Worm (Caenorhabditis elegans) whole organism, young adult: Measurements from ENCODE around the gene gei-4.

ENCODE experiments used
- B0035.1 ChIP-seq: sonication (generic microtip); optimal IDR thresholded peaks from 2 replicates; lab custom pipeline; 2016; ENCODE audit warnings: missing genetic modification characterization, mild to moderate bottlenecking, missing compliant biosample characterization, missing genotype, missing genetic modification reagents
- B0336.3 ChIP-seq: fragments of 200-800 bp; sonication (Bioruptor generic); IDR thresholded peaks from 2 replicates; pipeline ENCODE4 v1.3.6; 2022; ENCODE audit warnings: missing genetic modification characterization, missing compliant biosample characterization
- F22D6.2 ChIP-seq: sonication (generic microtip); optimal IDR thresholded peaks from 2 replicates; lab custom pipeline; 2016; ENCODE audit warnings: mild to moderate bottlenecking, missing genetic modification characterization, missing compliant biosample characterization
- F33H1.4 ChIP-seq: fragments of 200-800 bp; sonication (Bioruptor generic); IDR thresholded peaks from 2 replicates; pipeline ENCODE4 v1.3.6; 2022; ENCODE audit warnings: missing genetic modification reagents, missing genetic modification characterization, missing compliant biosample characterization
- F37B4.10 ChIP-seq: fragments of 200-800 bp; sonication (Bioruptor generic); IDR thresholded peaks from 2 replicates; pipeline ENCODE4 v1.3.6; 2022; ENCODE audit warnings: missing genetic modification characterization, missing compliant biosample characterization
- F49E8.2 ChIP-seq: sonication (generic microtip); optimal IDR thresholded peaks from 3 replicates; lab custom pipeline; 2017; ENCODE audit warnings: missing genetic modification characterization, mild to moderate bottlenecking, missing compliant biosample characterization, antibody characterized with exemption, moderate library complexity; ENCODE audit not compliant: insufficient read depth
- F52B5.7 ChIP-seq: sonication (generic microtip); optimal IDR thresholded peaks from 2 replicates; lab custom pipeline; 2016; ENCODE audit warnings: mild to moderate bottlenecking, missing genetic modification characterization, missing compliant biosample characterization
- F57C9.4 ChIP-seq: sonication (generic microtip); optimal IDR thresholded peaks from 2 replicates; lab custom pipeline; 2017; ENCODE audit warnings: mild to moderate bottlenecking, missing genetic modification characterization, missing compliant biosample characterization
- T07F8.4 ChIP-seq: sonication (generic microtip); optimal IDR thresholded peaks from 2 replicates; lab custom pipeline; 2016; ENCODE audit warnings: mild to moderate bottlenecking, missing genetic modification characterization, moderate library complexity, missing compliant biosample characterization
- akir-1 ChIP-seq: fragments of 200-800 bp; sonication (Bioruptor generic); optimal IDR thresholded peaks from 2 replicates; lab custom pipeline; 2018; ENCODE audit warnings: mild to moderate bottlenecking, missing genetic modification characterization, moderate library complexity, missing compliant biosample characterization
- aptf-3 ChIP-seq: fragments of 200-800 bp; sonication (Bioruptor generic); IDR thresholded peaks from 2 replicates; pipeline ENCODE4 v1.3.6; 2022; ENCODE audit warnings: missing genetic modification characterization, missing compliant biosample characterization
- attf-3 ChIP-seq: fragments of 200-800 bp; sonication (Bioruptor generic); conservative IDR thresholded peaks from 2 replicates; pipeline ENCODE4 v1.3.6; 2022; ENCODE audit warnings: missing genetic modification reagents, missing genetic modification characterization, missing compliant biosample characterization
- attf-5 ChIP-seq: fragments of 200-800 bp; sonication (Bioruptor generic); optimal IDR thresholded peaks from 2 replicates; lab custom pipeline; 2018; ENCODE audit warnings: mild to moderate bottlenecking, missing genetic modification characterization, missing compliant biosample characterization
- cebp-1 ChIP-seq, 2 experiments: fragments of 200-800 bp in 1 of 2; sonication (Bioruptor generic) in 1 of 2; sonication (generic microtip) in 1 of 2; IDR thresholded peaks in 1 of 2; optimal IDR thresholded peaks in 1 of 2; 2 replicates each; pipeline versions ENCODE4 v1.3.6 to Lab custom; 2017 to 2022; ENCODE audit warnings: missing compliant biosample characterization in 2 of 2, missing genetic modification characterization in 2 of 2, mild to moderate bottlenecking in 1 of 2, missing genetic modification reagents in 1 of 2, moderate library complexity in 1 of 2
- cebp-2 ChIP-seq: fragments of 200-800 bp; sonication (Bioruptor generic); IDR thresholded peaks from 2 replicates; pipeline ENCODE4 v1.3.6; 2022; ENCODE audit warnings: missing genetic modification characterization, missing compliant biosample characterization
- ceh-27 ChIP-seq: fragments of 200-800 bp; sonication (Bioruptor generic); optimal IDR thresholded peaks from 2 replicates; lab custom pipeline; 2018; ENCODE audit warnings: mild to moderate bottlenecking, missing genetic modification characterization, moderate library complexity, missing compliant biosample characterization
- ceh-79 ChIP-seq: sonication (generic microtip); optimal IDR thresholded peaks from 2 replicates; lab custom pipeline; 2017; ENCODE audit warnings: mild to moderate bottlenecking, missing genetic modification characterization, missing compliant biosample characterization
- chd-7 ChIP-seq: sonication (generic microtip); optimal IDR thresholded peaks from 2 replicates; lab custom pipeline; 2016; ENCODE audit warnings: mild to moderate bottlenecking, missing genetic modification characterization, moderate library complexity, missing compliant biosample characterization
- efl-1 ChIP-seq: fragments of 150-350 bp; optimal IDR thresholded peaks from 2 replicates; lab custom pipeline; 2014; ENCODE audit warnings: missing biosample characterization, missing genetic modification reagents, missing genetic modification characterization
- egl-44 ChIP-seq: fragments of 200-800 bp; sonication (Bioruptor generic); IDR thresholded peaks from 2 replicates; pipeline ENCODE4 v1.3.6; 2022; ENCODE audit warnings: missing genetic modification reagents, missing genetic modification characterization, missing compliant biosample characterization
- ekl-4 ChIP-seq: fragments of 200-800 bp; sonication (Bioruptor generic); IDR thresholded peaks from 2 replicates; pipeline ENCODE4 v1.3.6; 2022; ENCODE audit warnings: missing genetic modification reagents, missing genetic modification characterization, missing compliant biosample characterization
- ets-4 ChIP-seq: fragments of 200-800 bp; sonication (Bioruptor generic); optimal IDR thresholded peaks from 2 replicates; lab custom pipeline; 2018; ENCODE audit warnings: mild to moderate bottlenecking, missing genetic modification characterization, missing compliant biosample characterization
- gei-17 ChIP-seq: fragments of 200-800 bp; sonication (Bioruptor generic); optimal IDR thresholded peaks from 2 replicates; lab custom pipeline; 2018; ENCODE audit warnings: mild to moderate bottlenecking, missing genetic modification characterization, missing compliant biosample characterization
- hmg-1.2 ChIP-seq: fragments of 200-800 bp; sonication (Bioruptor generic); IDR thresholded peaks from 2 replicates; pipeline ENCODE4 v1.3.6; 2022; ENCODE audit warnings: missing genetic modification reagents, missing genetic modification characterization, missing compliant biosample characterization
- hmg-20 ChIP-seq: fragments of 200-800 bp; sonication (Bioruptor generic); IDR thresholded peaks from 2 replicates; pipeline ENCODE4 v1.3.6; 2022; ENCODE audit warnings: missing genetic modification reagents, missing genetic modification characterization, missing compliant biosample characterization
- lin-26 ChIP-seq: fragments of 200-800 bp; sonication (Bioruptor generic); IDR thresholded peaks from 2 replicates; pipeline ENCODE4 v1.3.6; 2022; ENCODE audit warnings: missing genetic modification reagents, missing genetic modification characterization, missing compliant biosample characterization
- lin-35 ChIP-seq, 3 experiments: fragments of 150-350 bp in 2 of 3; sonication (generic microtip) in 1 of 3; optimal IDR thresholded peaks; 2 replicates each; lab custom pipeline; 2014 to 2018; ENCODE audit warnings: missing biosample characterization in 3 of 3, missing genetic modification characterization in 3 of 3, missing genetic modification reagents in 3 of 3
- lin-40 ChIP-seq: sonication (generic microtip); optimal IDR thresholded peaks from 2 replicates; lab custom pipeline; 2016; ENCODE audit warnings: missing genetic modification characterization, mild to moderate bottlenecking, missing compliant biosample characterization, missing genotype, missing genetic modification reagents
- lsy-27 ChIP-seq: sonication (generic microtip); optimal IDR thresholded peaks from 2 replicates; lab custom pipeline; 2017; ENCODE audit warnings: missing genetic modification characterization, mild to moderate bottlenecking, missing compliant biosample characterization, antibody characterized with exemption, missing genotype, borderline replicate concordance; ENCODE audit not compliant: insufficient read depth
- madf-10 ChIP-seq: sonication (generic microtip); optimal IDR thresholded peaks from 2 replicates; lab custom pipeline; 2016; ENCODE audit warnings: mild to moderate bottlenecking, missing genetic modification characterization, missing compliant biosample characterization
- mel-28 ChIP-seq: sonication (generic microtip); optimal IDR thresholded peaks from 2 replicates; lab custom pipeline; 2016; ENCODE audit warnings: borderline replicate concordance, mild to moderate bottlenecking, missing genetic modification characterization, missing compliant biosample characterization
- mxl-1 ChIP-seq: sonication (generic microtip); optimal IDR thresholded peaks from 2 replicates; lab custom pipeline; 2016; ENCODE audit warnings: missing genetic modification characterization, missing compliant biosample characterization
- pbrm-1 ChIP-seq: fragments of 200-800 bp; sonication (Bioruptor generic); IDR thresholded peaks from 2 replicates; pipeline ENCODE4 v1.3.6; 2022; ENCODE audit warnings: missing genetic modification reagents, missing genetic modification characterization, missing compliant biosample characterization
- rcor-1 ChIP-seq: fragments of 200-800 bp; sonication (Bioruptor generic); IDR thresholded peaks from 2 replicates; pipeline ENCODE4 v1.3.6; 2022; ENCODE audit warnings: missing genetic modification reagents, missing genetic modification characterization, missing compliant biosample characterization
- rpc-1 ChIP-seq, 2 experiments: fragments of 150-350 bp in 1 of 2; sonication (generic microtip) in 1 of 2; optimal IDR thresholded peaks; 2 replicates each; lab custom pipeline; 2014 to 2018; ENCODE audit warnings: missing biosample characterization in 1 of 2, missing genetic modification characterization in 1 of 2, missing genetic modification reagents in 1 of 2, missing genotype in 1 of 2
- sea-2 ChIP-seq: fragments of 200-800 bp; sonication (Bioruptor generic); IDR thresholded peaks from 2 replicates; pipeline ENCODE4 v1.3.6; 2022; ENCODE audit warnings: missing genetic modification characterization, missing compliant biosample characterization
- snpc-3.4 ChIP-seq: sonication (generic microtip); optimal IDR thresholded peaks from 2 replicates; lab custom pipeline; 2017; ENCODE audit warnings: missing genetic modification characterization, mild to moderate bottlenecking, missing compliant biosample characterization, antibody characterized with exemption, moderate library complexity, missing genotype, missing genetic modification reagents
- somi-1 ChIP-seq: fragments of 200-800 bp; sonication (Bioruptor generic); optimal IDR thresholded peaks from 2 replicates; lab custom pipeline; 2018; ENCODE audit warnings: mild to moderate bottlenecking, missing genetic modification characterization, missing compliant biosample characterization
- tlf-1 ChIP-seq: fragments of 200-800 bp; sonication (Bioruptor generic); optimal IDR thresholded peaks from 2 replicates; lab custom pipeline; 2018; ENCODE audit warnings: mild to moderate bottlenecking, missing genetic modification characterization, missing compliant biosample characterization
- unc-62 ChIP-seq: fragments of 150-350 bp; optimal IDR thresholded peaks from 2 replicates; lab custom pipeline; 2014; ENCODE audit warnings: missing biosample characterization, missing genetic modification reagents, missing genetic modification characterization
- ztf-18 ChIP-seq: sonication (generic microtip); optimal IDR thresholded peaks from 2 replicates; lab custom pipeline; 2016; ENCODE audit warnings: missing genotype, mild to moderate bottlenecking, missing genetic modification characterization, missing compliant biosample characterization
- ztf-22 ChIP-seq: fragments of 200-800 bp; sonication (Bioruptor generic); optimal IDR thresholded peaks from 2 replicates; lab custom pipeline; 2018; ENCODE audit warnings: mild to moderate bottlenecking, missing genetic modification characterization, moderate library complexity, missing compliant biosample characterization
- ztf-26 ChIP-seq: sonication (generic microtip); optimal IDR thresholded peaks from 2 replicates; lab custom pipeline; 2017; ENCODE audit warnings: missing genetic modification characterization, missing compliant biosample characterization
- ztf-3 ChIP-seq: fragments of 200-800 bp; sonication (Bioruptor generic); optimal IDR thresholded peaks from 2 replicates; lab custom pipeline; 2018; ENCODE audit warnings: mild to moderate bottlenecking, missing genetic modification characterization, missing compliant biosample characterization
- ztf-6 ChIP-seq: fragments of 200-800 bp; sonication (Bioruptor generic); IDR thresholded peaks from 2 replicates; pipeline ENCODE4 v1.3.6; 2022; ENCODE audit warnings: missing genetic modification reagents, missing genetic modification characterization, missing compliant biosample characterization

gei-4 gene

DNA sequence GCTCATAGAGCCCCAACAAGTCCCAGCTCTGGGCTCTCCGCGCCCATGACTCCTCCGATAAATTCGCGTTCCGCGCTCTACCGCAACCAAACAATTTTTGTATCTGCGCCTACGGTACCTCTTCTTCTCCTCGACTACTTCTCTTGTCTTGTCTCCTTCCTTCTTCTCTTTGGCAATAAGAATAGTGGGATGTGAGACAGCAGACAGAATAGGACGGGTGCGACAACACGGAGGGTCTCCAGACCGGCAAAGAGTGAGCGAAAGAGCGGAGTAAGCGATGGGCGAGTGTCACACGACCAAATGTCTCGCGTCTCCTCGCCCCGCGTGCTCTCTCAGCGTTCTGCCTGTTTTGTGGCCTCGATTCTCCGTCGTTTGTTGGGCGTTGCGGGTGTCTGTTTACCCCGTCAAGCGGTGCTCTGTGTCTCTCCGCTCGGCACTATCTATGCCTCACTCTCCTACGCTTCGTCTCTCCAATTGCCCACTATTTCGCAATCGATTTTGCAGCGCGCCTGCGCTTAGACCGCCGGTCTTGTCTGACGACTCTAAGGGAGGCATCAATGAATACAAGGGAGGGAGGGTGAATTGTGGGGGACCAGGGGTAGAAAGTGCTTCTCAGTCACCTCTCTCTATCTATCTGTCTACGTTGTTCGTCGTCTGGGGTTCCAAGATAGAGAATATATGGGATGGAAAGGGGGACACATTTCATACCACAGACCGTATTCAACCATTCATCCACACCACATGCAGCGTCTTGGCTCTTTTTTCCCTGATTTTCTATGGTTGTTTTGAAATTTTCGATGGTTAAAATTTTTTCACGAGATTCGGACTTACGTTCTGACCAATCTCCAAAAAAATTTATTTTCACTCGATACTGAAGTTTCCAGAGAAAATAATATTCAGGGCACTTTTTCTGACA lies at the start of gene gei-4:
Gene gei-4, minus strand, starts transcription at position 256 of the 916 bp plus-strand sequence.
- TF ChIP-seq rpc-1 (optimal IDR thresholded peaks at IDR 0.05; lab: Kevin White, UChicago) (no peak), rpc-1 (tag; optimal IDR thresholded peaks at IDR 0.05; lab: Kevin White, UChicago) (no peak), efl-1 (GFP tag; lab: Kevin White, UChicago) (no peak), ceh-27 (GFP tag; lab: Kevin White, UChicago) (peak; percentile 82), F22D6.2 (tag; lab: Kevin White, UChicago) (peak; percentile 51), ets-4 (GFP tag; lab: Kevin White, UChicago) (peak; percentile 79), unc-62 (GFP tag; lab: Kevin White, UChicago) (no peak), attf-5 (GFP tag; lab: Kevin White, UChicago) (peak; percentile 85), snpc-3.4 (no peak), lin-40 (tag; lab: Kevin White, UChicago) (peak; percentile 92), cebp-2 (GFP tag; lab: Robert Waterston, UW) (no peak), ceh-79 (tag; lab: Kevin White, UChicago) (peak; percentile 40), T07F8.4 (tag; lab: Kevin White, UChicago) (peak; percentile 31), cebp-1 (GFP tag; IDR thresholded peaks at IDR 0.05; lab: Robert Waterston, UW) (peak; percentile 95), cebp-1 (tag; optimal IDR thresholded peaks at IDR 0.05; lab: Kevin White, UChicago) (peak; percentile 100), hmg-20 (GFP tag; lab: Robert Waterston, UW) (peak; percentile 54; the same call in 1 of the 2 replicates), lin-35 (GFP tag; optimal IDR thresholded peaks at IDR 0.05; lab: Kevin White, UChicago) (peak in 1 of 3 experiments; percentile 52), lsy-27 (tag; lab: Kevin White, UChicago) (no peak), B0336.3 (GFP tag; lab: Robert Waterston, UW) (peak; percentile 90), ztf-22 (GFP tag; lab: Kevin White, UChicago) (no peak), F49E8.2 (tag; lab: Kevin White, UChicago) (no peak), ekl-4 (GFP tag; lab: Robert Waterston, UW) (peak; percentile 64), gei-17 (GFP tag; lab: Kevin White, UChicago) (peak; percentile 58), mel-28 (peak; percentile 24), ztf-3 (peak; percentile 13), aptf-3 (GFP tag; lab: Robert Waterston, UW) (no peak), chd-7 (tag; lab: Kevin White, UChicago) (peak; percentile 72), sea-2 (0 out of 2 replicates have a peak, but pooled peaks have one; percentile 8), tlf-1 (GFP tag; lab: Kevin White, UChicago) (peak; percentile 32), madf-10 (tag; lab: Kevin White, UChicago) (peak; percentile 76), somi-1 (GFP tag; lab: Kevin White, UChicago) (peak; percentile 69), mxl-1 (tag; lab: Kevin White, UChicago) (peak; percentile 28), F33H1.4 (GFP tag; lab: Robert Waterston, UW) (no peak), ztf-18 (tag; lab: Kevin White, UChicago) (peak; percentile 41), B0035.1 (peak; percentile 63), F37B4.10 (no peak), F52B5.7 (tag; lab: Kevin White, UChicago) (no peak), attf-3 (GFP tag; lab: Robert Waterston, UW) (peak; percentile 48; the same call in 1 of the 2 replicates), pbrm-1 (GFP tag; lab: Robert Waterston, UW) (peak; percentile 65), ztf-26 (tag; lab: Kevin White, UChicago) (peak; percentile 79), akir-1 (GFP tag; lab: Kevin White, UChicago) (peak; percentile 65), F57C9.4 (tag; lab: Kevin White, UChicago) (no peak), egl-44 (GFP tag; lab: Robert Waterston, UW) (peak; percentile 54; the same call in 1 of the 2 replicates), ztf-6 (GFP tag; lab: Robert Waterston, UW) (0 out of 2 replicates have a peak, but pooled peaks have one; percentile 15), lin-26 (peak; percentile 46; the same call in 1 of the 2 replicates), rcor-1 (GFP tag; lab: Robert Waterston, UW) (0 out of 2 replicates have a peak, but pooled peaks have one; percentile 5), hmg-1.2 (GFP tag; lab: Robert Waterston, UW) (peak; percentile 98)
